Fruit fly (Drosophila melanogaster) Kc167 (cell line): ENCODE measurements around the gene by.

ENCODE experiments used
- h ChIP-seq: fragments of >200 bp; optimal IDR thresholded peaks from 3 replicates; lab custom pipeline; 2018; ENCODE audit warnings: missing external identifiers
- ttk ChIP-seq: sonication (Bioruptor generic); optimal IDR thresholded peaks from 2 replicates; lab custom pipeline; 2017; ENCODE audit warnings: missing external identifiers

DNA sequence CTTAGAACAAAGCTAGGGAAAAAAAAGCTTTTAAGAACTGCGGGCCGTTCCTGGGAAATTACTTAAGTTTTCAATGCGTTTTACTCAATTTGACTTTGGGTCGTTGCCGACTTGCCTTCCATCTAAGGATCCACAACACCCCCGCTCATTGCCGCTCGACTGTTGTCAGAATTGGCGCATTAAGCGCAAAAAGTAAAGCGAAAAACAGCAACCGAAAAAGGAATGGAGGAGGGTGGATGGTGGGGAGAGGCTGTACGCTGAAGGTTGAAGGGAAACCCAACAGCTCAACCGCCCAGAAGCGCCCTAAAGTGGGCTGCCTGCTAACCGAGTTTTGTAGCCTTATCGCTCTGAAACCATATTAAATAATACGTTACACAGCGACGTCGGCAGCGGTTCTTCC lies 45.2 kb downstream of the by start:
- no peak for TF ChIP-seq h (lab: Kevin White, UChicago)
- TF ChIP-seq ttk (lab: Kevin White, UChicago): no peak
